Worm (Caenorhabditis elegans): Measurements from ENCODE around the gene ZK1098.11.
A peak's percentile ranks its signal among the peaks of the same experiment; 100 is the strongest.

DNA sequence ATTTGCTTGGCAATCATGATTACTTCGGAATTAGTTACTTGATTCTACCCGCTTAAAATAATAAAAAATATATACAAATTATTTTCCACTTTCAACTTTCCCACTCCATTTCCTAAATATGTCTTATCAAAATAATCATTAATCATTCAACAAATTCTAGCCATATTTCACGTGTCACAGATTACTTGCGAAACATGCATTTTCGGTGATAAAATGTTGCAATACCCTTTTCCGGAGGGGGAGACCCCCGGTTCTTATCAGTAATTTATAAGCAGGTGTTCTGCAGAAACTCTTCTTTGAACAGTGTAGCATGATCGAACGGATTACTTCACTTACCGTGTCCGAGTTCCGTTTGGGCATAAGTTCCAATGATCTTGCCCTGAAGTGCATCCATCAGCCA, 33.8 kb downstream of the ZK1098.11 start:
- peak; percentile 83 for TF ChIP-seq elt-2 (tag; optimal IDR thresholded peaks at IDR 0.05)
- no peak for TF ChIP-seq sup-37 (GFP tag; optimal IDR thresholded peaks at IDR 0.05)
- TF ChIP-seq snpc-4 (tag; optimal IDR thresholded peaks at IDR 0.05): no peak
- no peak for TF ChIP-seq unc-86 (tag; optimal IDR thresholded peaks at IDR 0.05)
- no peak for TF ChIP-seq unc-130 (tag; optimal IDR thresholded peaks at IDR 0.05)
- TF ChIP-seq nhr-11 (tag; optimal IDR thresholded peaks at IDR 0.05): no peak
- TF ChIP-seq lsy-2 (tag; optimal IDR thresholded peaks at IDR 0.05): no peak
- no peak for TF ChIP-seq nhr-12 (tag; optimal IDR thresholded peaks at IDR 0.05)
- TF ChIP-seq pqm-1 (tag; optimal IDR thresholded peaks at IDR 0.05): no peak
- no peak for TF ChIP-seq elt-3 (tag; optimal IDR thresholded peaks at IDR 0.05)
- no peak for TF ChIP-seq ztf-4 (tag; optimal IDR thresholded peaks at IDR 0.05)

Measured in whole organism, L1 larva.